Fruit fly (Drosophila melanogaster) whole organism, wandering third instar larva: ENCODE results near the gene Vha36-3.

ENCODE experiments used
- CG9705 ChIP-seq: fragments of 200-800 bp; sonication (Bioruptor generic); optimal IDR thresholded peaks from 2 replicates; lab custom pipeline; 2018; ENCODE audit warnings: missing biosample characterization, mild to moderate bottlenecking, missing genetic modification characterization
- CrebA ChIP-seq: fragments of 200-800 bp; sonication (Bioruptor generic); optimal IDR thresholded peaks from 2 replicates; lab custom pipeline; 2016; ENCODE audit warnings: missing biosample characterization, mild to moderate bottlenecking, missing genetic modification characterization, borderline replicate concordance
- HLH106 ChIP-seq: fragments of 200-800 bp; optimal IDR thresholded peaks from 3 replicates; lab custom pipeline; 2019; ENCODE audit warnings: missing biosample characterization, mild to moderate bottlenecking, missing genetic modification characterization, moderate library complexity
- OdsH ChIP-seq: fragments of 200-800 bp; sonication (Bioruptor generic); optimal IDR thresholded peaks from 2 replicates; lab custom pipeline; 2016; ENCODE audit warnings: missing biosample characterization, mild to moderate bottlenecking, missing genetic modification characterization
- dl ChIP-seq, 2 experiments: fragments of 175-275, 200-275 bp in 1 of 2; fragments of 200-275 bp in 1 of 2; sonication (Bioruptor generic); optimal IDR thresholded peaks; lab custom pipeline; 2018; ENCODE audit warnings: mild to moderate bottlenecking in 2 of 2, missing biosample characterization in 2 of 2, missing genetic modification characterization in 2 of 2, moderate library complexity in 2 of 2; ENCODE audit not compliant: partially characterized antibody in 2 of 2, insufficient read depth in 1 of 2
- fru ChIP-seq: fragments of 200-800 bp; sonication (Bioruptor generic); optimal IDR thresholded peaks from 3 replicates; lab custom pipeline; 2016; ENCODE audit warnings: missing biosample characterization, mild to moderate bottlenecking, missing genetic modification characterization
- pan ChIP-seq: fragments of >200 bp; optimal IDR thresholded peaks from 2 replicates; lab custom pipeline; 2017

DNA sequence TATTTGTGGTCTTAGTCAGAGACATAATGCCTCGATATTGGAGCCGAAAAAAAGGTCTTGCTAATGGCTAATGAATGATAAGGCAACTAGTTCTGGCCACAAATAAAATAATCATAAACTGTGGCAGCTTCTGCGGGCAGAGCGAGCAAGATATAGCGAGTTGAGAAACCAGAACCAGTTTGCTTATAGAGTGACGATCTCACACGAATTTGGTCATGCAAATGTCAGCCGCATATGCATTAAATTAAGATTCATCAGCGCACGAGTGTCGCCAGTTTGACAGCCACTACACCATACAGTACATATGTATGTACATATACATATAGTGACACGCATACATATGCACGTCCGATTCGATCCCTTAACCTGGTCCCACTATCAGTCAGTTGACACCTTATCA lies 42.0 kb downstream of the Vha36-3 start:
- TF ChIP-seq CG9705 (GFP tag; lab: Kevin White, UChicago): no peak
- TF ChIP-seq dl (GFP tag; optimal IDR thresholded peaks at IDR 0.05; lab: Kevin White, UChicago; ENCODE audit: insufficient read depth in 1 of 2, partially characterized antibody in 2 of 2): no peak
- TF ChIP-seq fru (GFP tag; lab: Kevin White, UChicago): no peak
- no peak for TF ChIP-seq OdsH (GFP tag; lab: Kevin White, UChicago)
- no peak for TF ChIP-seq CrebA
- TF ChIP-seq HLH106 (tag; lab: Kevin White, UChicago): no peak
- no peak for TF ChIP-seq pan (lab: Kevin White, UChicago)
